Fruit fly (Drosophila melanogaster): ENCODE data around the gene CG10365.
A peak's percentile ranks its signal among the peaks of the same experiment; 100 is the strongest.

Gene CG10365

dm6 chr3R:23767417-23767853 lies 44.3 kb downstream of the CG10365 start, which contains the start of the genes CG10214 and CG10375:
CG10214 (minus strand) TSS chr3R:23767488.
CG10375 (plus strand) TSS chr3R:23767712.
- TF ChIP-seq CG11617 (GFP tag; optimal IDR thresholded peaks at IDR 0.05), result peak; percentile 74
- peak; percentile 39 for TF ChIP-seq cic (GFP tag; optimal IDR thresholded peaks at IDR 0.05)
- peak; percentile 10 for TF ChIP-seq tj (GFP tag; optimal IDR thresholded peaks at IDR 0.05)
- TF ChIP-seq CG14711 (tag; optimal IDR thresholded peaks at IDR 0.05), result peak; percentile 78
- TF ChIP-seq pad (GFP tag; optimal IDR thresholded peaks at IDR 0.05), result peak; percentile 68
- TF ChIP-seq Mnt (GFP tag; optimal IDR thresholded peaks at IDR 0.05), result peak; percentile 94
- peak; percentile 72 for TF ChIP-seq CG12768 (GFP tag; optimal IDR thresholded peaks at IDR 0.05)
- peak; percentile 82 for TF ChIP-seq bab1 (GFP tag; optimal IDR thresholded peaks at IDR 0.05)
- TF ChIP-seq kay (GFP tag; ENCODE audit: borderline replicate concordance), result no peak
- TF ChIP-seq toe (GFP tag; optimal IDR thresholded peaks at IDR 0.05), result no peak
- no peak for TF ChIP-seq CG5204 (GFP tag; optimal IDR thresholded peaks at IDR 0.05)
- peak; percentile 72 for TF ChIP-seq CG33017 (tag; optimal IDR thresholded peaks at IDR 0.05)
- TF ChIP-seq ovo (GFP tag; optimal IDR thresholded peaks at IDR 0.05), result peak; percentile 45
- TF ChIP-seq cnc (optimal IDR thresholded peaks at IDR 0.05), result no peak
- peak; percentile 70 for TF ChIP-seq CG1620 (GFP tag; optimal IDR thresholded peaks at IDR 0.05)
- TF ChIP-seq Clk (GFP tag; optimal IDR thresholded peaks at IDR 0.05), result peak; percentile 38
- peak; percentile 82 for TF ChIP-seq Crg-1 (GFP tag; optimal IDR thresholded peaks at IDR 0.05)
- peak; percentile 65 for TF ChIP-seq Hr96 (GFP tag; optimal IDR thresholded peaks at IDR 0.05)
- TF ChIP-seq CG7045 (GFP tag; optimal IDR thresholded peaks at IDR 0.05), result peak; percentile 64
- peak; percentile 81 for TF ChIP-seq CG7101 (tag; optimal IDR thresholded peaks at IDR 0.05)

- TF ChIP-seq cic (GFP tag; optimal IDR thresholded peaks at IDR 0.05) (no peak), Crg-1 (GFP tag; optimal IDR thresholded peaks at IDR 0.05) (peak; percentile 69), CG14711 (tag; optimal IDR thresholded peaks at IDR 0.05) (peak; percentile 89), CG11617 (GFP tag; optimal IDR thresholded peaks at IDR 0.05) (peak; percentile 88), CG1620 (GFP tag; optimal IDR thresholded peaks at IDR 0.05) (peak; percentile 18), CG33017 (tag; optimal IDR thresholded peaks at IDR 0.05) (peak; percentile 89), cnc (optimal IDR thresholded peaks at IDR 0.05) (no peak), kay (GFP tag; ENCODE audit: borderline replicate concordance) (no peak), Hr96 (GFP tag; optimal IDR thresholded peaks at IDR 0.05) (no peak), CG5204 (GFP tag; optimal IDR thresholded peaks at IDR 0.05) (no peak), pad (GFP tag; optimal IDR thresholded peaks at IDR 0.05) (peak; percentile 69), toe (GFP tag; optimal IDR thresholded peaks at IDR 0.05) (no peak), CG7045 (GFP tag; optimal IDR thresholded peaks at IDR 0.05) (peak; percentile 82), tj (GFP tag; optimal IDR thresholded peaks at IDR 0.05) (peak; percentile 72), Clk (GFP tag; optimal IDR thresholded peaks at IDR 0.05) (peak; percentile 60), ovo (GFP tag; optimal IDR thresholded peaks at IDR 0.05) (no peak), CG12768 (GFP tag; optimal IDR thresholded peaks at IDR 0.05) (peak; percentile 85), CG7101 (tag; optimal IDR thresholded peaks at IDR 0.05) (peak; percentile 93), bab1 (GFP tag; optimal IDR thresholded peaks at IDR 0.05) (peak; percentile 94), Mnt (GFP tag; optimal IDR thresholded peaks at IDR 0.05) (peak; percentile 60)
Measured at dm6 chr3R:23772808-23773207, 49.7 kb downstream of the CG10365 start, which contains the start of gene tst. tst (minus strand) TSS chr3R:23772859.

dm6 chr3R:23773610-23774364 lies 50.7 kb downstream of the CG10365 start, which contains the start of gene CG10208:
CG10208 (minus strand) TSS chr3R:23774127.
- TF ChIP-seq CG14711 (tag; optimal IDR thresholded peaks at IDR 0.05) (no peak), kay (GFP tag; ENCODE audit: borderline replicate concordance) (no peak), CG11617 (GFP tag; optimal IDR thresholded peaks at IDR 0.05) (no peak), Mnt (GFP tag; optimal IDR thresholded peaks at IDR 0.05) (peak; percentile 67), CG12768 (GFP tag; optimal IDR thresholded peaks at IDR 0.05) (peak; percentile 32), Hr96 (GFP tag; optimal IDR thresholded peaks at IDR 0.05) (peak; percentile 30), CG33017 (tag; optimal IDR thresholded peaks at IDR 0.05) (no peak), cic (GFP tag; optimal IDR thresholded peaks at IDR 0.05) (no peak), CG7045 (GFP tag; optimal IDR thresholded peaks at IDR 0.05) (no peak), bab1 (GFP tag; optimal IDR thresholded peaks at IDR 0.05) (no peak), CG1620 (GFP tag; optimal IDR thresholded peaks at IDR 0.05) (no peak), ovo (GFP tag; optimal IDR thresholded peaks at IDR 0.05) (no peak), CG7101 (tag; optimal IDR thresholded peaks at IDR 0.05) (peak; percentile 3), cnc (optimal IDR thresholded peaks at IDR 0.05) (peak in 1 of 2 experiments; percentile 52), CG5204 (GFP tag; optimal IDR thresholded peaks at IDR 0.05) (no peak), Crg-1 (GFP tag; optimal IDR thresholded peaks at IDR 0.05) (no peak), pad (GFP tag; optimal IDR thresholded peaks at IDR 0.05) (no peak), toe (GFP tag; optimal IDR thresholded peaks at IDR 0.05) (no peak), Clk (GFP tag; optimal IDR thresholded peaks at IDR 0.05) (no peak), tj (GFP tag; optimal IDR thresholded peaks at IDR 0.05) (no peak)

- no peak for TF ChIP-seq CG7101 (tag; optimal IDR thresholded peaks at IDR 0.05)
- TF ChIP-seq bab1 (GFP tag; optimal IDR thresholded peaks at IDR 0.05), result no peak
- no peak for TF ChIP-seq CG11617 (GFP tag; optimal IDR thresholded peaks at IDR 0.05)
- no peak for TF ChIP-seq CG14711 (tag; optimal IDR thresholded peaks at IDR 0.05)
- no peak for TF ChIP-seq Mnt (GFP tag; optimal IDR thresholded peaks at IDR 0.05)
- TF ChIP-seq CG1620 (GFP tag; optimal IDR thresholded peaks at IDR 0.05), result no peak
- TF ChIP-seq cnc (optimal IDR thresholded peaks at IDR 0.05), result no peak
Measured at dm6 chr3R:23780757-23781156, 57.6 kb downstream of the CG10365 start.
